Fruit fly (Drosophila melanogaster): Measurements from ENCODE around the gene CG14109.

- TF ChIP-seq psq (optimal IDR thresholded peaks at IDR 0.05) (no peak), h (optimal IDR thresholded peaks at IDR 0.05) (no peak)
Measured at dm6 chr3L:13410999-13411398, 29.7 kb upstream of the CG14109 start.
